Worm (Caenorhabditis elegans): Measurements from ENCODE around the gene F49C5.5.

DNA sequence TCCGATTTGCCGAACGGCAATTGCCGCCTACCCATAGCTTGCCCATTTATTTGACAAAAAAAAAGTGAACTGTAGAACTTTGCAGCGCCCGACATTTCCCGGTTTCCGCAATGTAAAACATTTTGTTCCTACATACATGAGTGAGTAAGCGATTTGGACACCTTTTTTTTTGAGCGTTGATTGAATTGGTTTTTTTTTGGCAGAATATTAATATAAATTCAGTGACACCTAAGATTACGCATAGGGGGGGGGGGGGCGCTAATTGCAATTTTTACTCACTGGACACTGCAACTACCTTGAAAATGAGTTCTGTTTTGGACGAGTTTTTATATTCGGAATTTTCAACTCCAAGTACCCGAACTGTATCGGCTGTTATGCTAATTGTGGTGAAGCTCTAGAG lies 20.8 kb downstream of the F49C5.5 start, which contains the start of gene srx-118:
- TF ChIP-seq sea-1 (GFP tag; conservative IDR thresholded peaks at IDR 0.05) (no peak), hnd-1 (tag; optimal IDR thresholded peaks at IDR 0.05) (no peak), F13C5.2 (tag; optimal IDR thresholded peaks at IDR 0.05) (no peak), flt-1 (GFP tag; IDR thresholded peaks at IDR 0.05) (no peak), aly-1 (tag; optimal IDR thresholded peaks at IDR 0.05) (no peak), tbx-11 (GFP tag; IDR thresholded peaks at IDR 0.05) (no peak), pes-1 (GFP tag; IDR thresholded peaks at IDR 0.05) (no peak), ama-1 (optimal IDR thresholded peaks at IDR 0.05) (no peak), tbx-37 (GFP tag; conservative IDR thresholded peaks at IDR 0.05) (no peak), scrt-1 (GFP tag; IDR thresholded peaks at IDR 0.05) (no peak), hmg-4 (GFP tag; optimal IDR thresholded peaks at IDR 0.05) (no peak), ceh-36 (tag; optimal IDR thresholded peaks at IDR 0.05) (no peak), tra-4 (tag; optimal IDR thresholded peaks at IDR 0.05) (no peak), hmbx-1 (tag; optimal IDR thresholded peaks at IDR 0.05) (no peak)
